Worm (Caenorhabditis elegans) whole organism, L4/young adult: ENCODE data around the gene Y67H2A.7.

Source experiments
- W03F9.2 ChIP-seq: fragments of 150-350 bp; optimal IDR thresholded peaks from 2 replicates; lab custom pipeline; 2014; ENCODE audit warnings: missing biosample characterization, missing genetic modification characterization
- dao-5 ChIP-seq: sonication (generic microtip); optimal IDR thresholded peaks from 2 replicates; lab custom pipeline; 2016; ENCODE audit warnings: missing genotype, missing genetic modification characterization, moderate library complexity, missing compliant biosample characterization
- him-1 ChIP-seq: sonication (generic microtip); optimal IDR thresholded peaks from 2 replicates; lab custom pipeline; 2016; ENCODE audit warnings: missing genotype, missing genetic modification reagents, missing genetic modification characterization, missing compliant biosample characterization

DNA sequence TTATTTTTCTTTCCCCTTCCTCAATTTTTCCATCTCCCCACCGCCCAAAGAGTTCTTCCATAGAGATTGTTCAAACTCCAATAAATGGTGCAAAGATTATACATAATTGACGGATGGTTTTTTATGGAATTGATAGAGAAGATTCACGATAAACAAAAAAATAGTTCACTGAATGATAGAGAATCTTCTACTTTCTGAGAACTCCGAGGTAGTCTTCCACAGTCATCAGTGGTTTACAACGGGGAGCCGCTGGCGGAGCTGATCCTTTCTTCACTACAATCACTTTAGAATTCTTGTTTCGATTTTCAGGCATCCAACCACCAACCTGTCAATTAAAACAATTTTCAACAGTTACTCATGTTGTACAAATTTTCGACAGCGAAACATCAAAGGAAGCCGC is 52.5 kb downstream of the Y67H2A.7 start:
- TF ChIP-seq him-1 (tag; lab: Kevin White, UChicago) (no peak), dao-5 (no peak), W03F9.2 (no peak)
